Fruit fly (Drosophila melanogaster) whole organism, embryonic: Measurements from ENCODE around the gene CG4020.

Experiments
- Aef1 ChIP-seq: fragments of 200-800 bp; sonication (Bioruptor generic); IDR thresholded peaks from 3 replicates; pipeline ENCODE4 v1.3.6; 2022; ENCODE audit warnings: missing biosample characterization, missing genetic modification characterization
- Atf6 ChIP-seq: fragments of 200-800 bp; sonication (Bioruptor generic); IDR thresholded peaks from 2 replicates; pipeline ENCODE4 v1.3.6; 2022; ENCODE audit warnings: missing biosample characterization, missing genetic modification characterization
- CG10462 ChIP-seq: fragments of 200-800 bp; sonication (Bioruptor generic); optimal IDR thresholded peaks from 2 replicates; lab custom pipeline; 2016; ENCODE audit warnings: missing biosample characterization, missing genetic modification characterization
- CG10959 ChIP-seq: fragments of 200-800 bp; sonication (Bioruptor generic); IDR thresholded peaks from 2 replicates; pipeline ENCODE4 v1.3.6; 2022; ENCODE audit warnings: missing biosample characterization, missing genetic modification characterization
- CG11085 ChIP-seq: fragments of 200-800 bp; sonication (Bioruptor generic); IDR thresholded peaks from 2 replicates; pipeline ENCODE4 v1.3.6; 2022; ENCODE audit warnings: missing biosample characterization, missing genetic modification characterization
- CG11560 ChIP-seq: fragments of 200-800 bp; sonication (Bioruptor generic); IDR thresholded peaks from 3 replicates; pipeline ENCODE4 v1.3.6; 2022; ENCODE audit warnings: missing biosample characterization, missing genetic modification characterization
- CG14014 ChIP-seq: fragments of 200-800 bp; sonication (Bioruptor generic); IDR thresholded peaks from 2 replicates; pipeline ENCODE4 v1.3.6; 2022; ENCODE audit warnings: missing biosample characterization, missing genetic modification characterization
- CG14441 ChIP-seq: fragments of 200-800 bp; sonication (Bioruptor generic); IDR thresholded peaks from 2 replicates; pipeline ENCODE4 v1.3.6; 2022; ENCODE audit warnings: missing biosample characterization, missing genetic modification characterization
- CG1602 ChIP-seq: fragments of 200-800 bp; sonication (Bioruptor generic); optimal IDR thresholded peaks from 3 replicates; lab custom pipeline; 2016; ENCODE audit warnings: missing biosample characterization, missing genetic modification characterization
- CG17359 ChIP-seq: fragments of 200-800 bp; sonication (Bioruptor generic); optimal IDR thresholded peaks from 3 replicates; lab custom pipeline; 2018; ENCODE audit warnings: missing biosample characterization, mild to moderate bottlenecking, missing genetic modification characterization, moderate library complexity
- CG1832 ChIP-seq: fragments of 200-800 bp; sonication (Bioruptor generic); optimal IDR thresholded peaks from 2 replicates; lab custom pipeline; 2017; ENCODE audit warnings: missing biosample characterization, mild to moderate bottlenecking, missing genetic modification characterization, inconsistent platforms
- CG18764 ChIP-seq: fragments of 200-800 bp; sonication (Bioruptor generic); optimal IDR thresholded peaks from 3 replicates; lab custom pipeline; 2016; ENCODE audit warnings: missing biosample characterization, missing genetic modification characterization
- CG2129 ChIP-seq: fragments of 200-800 bp; sonication (Bioruptor generic); IDR thresholded peaks from 2 replicates; pipeline ENCODE4 v1.3.6; 2022; ENCODE audit warnings: missing biosample characterization, missing genetic modification characterization; ENCODE audit not compliant: partially characterized antibody
- CG30431 ChIP-seq: fragments of 200-800 bp; sonication (Bioruptor generic); optimal IDR thresholded peaks from 2 replicates; lab custom pipeline; 2017; ENCODE audit warnings: missing biosample characterization, missing genetic modification characterization
- CG3838 ChIP-seq: fragments of 200-800 bp; sonication (Bioruptor generic); optimal IDR thresholded peaks from 3 replicates; lab custom pipeline; 2016; ENCODE audit warnings: missing biosample characterization, missing genetic modification characterization
- CG4282 ChIP-seq: fragments of 200-800 bp; sonication (Bioruptor generic); optimal IDR thresholded peaks from 2 replicates; lab custom pipeline; 2016; ENCODE audit warnings: missing biosample characterization, missing genetic modification characterization
- CG7357 ChIP-seq: fragments of 200-800 bp; sonication (Bioruptor generic); IDR thresholded peaks from 3 replicates; pipeline ENCODE4 v1.3.6; 2022; ENCODE audit warnings: missing biosample characterization, missing genetic modification characterization
- CG7556 ChIP-seq: fragments of 200-800 bp; sonication (Bioruptor generic); optimal IDR thresholded peaks from 2 replicates; lab custom pipeline; 2017; ENCODE audit warnings: missing biosample characterization, mild to moderate bottlenecking, missing genetic modification characterization
- CG8089 ChIP-seq: fragments of 200-800 bp; sonication (Bioruptor generic); optimal IDR thresholded peaks from 3 replicates; lab custom pipeline; 2016; ENCODE audit warnings: missing biosample characterization, missing genetic modification characterization
- CG9437 ChIP-seq: fragments of 200-800 bp; sonication (Bioruptor generic); optimal IDR thresholded peaks from 2 replicates; lab custom pipeline; 2018; ENCODE audit warnings: missing biosample characterization, mild to moderate bottlenecking, missing genetic modification characterization
- CG9876 ChIP-seq: fragments of 200-800 bp; sonication (Bioruptor generic); optimal IDR thresholded peaks from 2 replicates; lab custom pipeline; 2016; ENCODE audit warnings: missing biosample characterization, missing genetic modification characterization
- CrebB ChIP-seq: fragments of 200-800 bp; sonication (Bioruptor generic); optimal IDR thresholded peaks from 3 replicates; lab custom pipeline; 2018; ENCODE audit warnings: missing biosample characterization, mild to moderate bottlenecking, missing genetic modification characterization
- Dip2 ChIP-seq: fragments of 200-800 bp; sonication (Bioruptor generic); IDR thresholded peaks from 2 replicates; pipeline ENCODE4 v1.3.6; 2022; ENCODE audit warnings: missing biosample characterization, missing genetic modification characterization
- Dll ChIP-seq: fragments of 200-800 bp; sonication (Bioruptor generic); IDR thresholded peaks from 4 replicates; pipeline ENCODE4 v1.3.6; 2022; ENCODE audit warnings: missing biosample characterization, missing genetic modification characterization; ENCODE audit not compliant: partially characterized antibody
- Doc2 ChIP-seq: fragments of 200-800 bp; sonication (Bioruptor generic); IDR thresholded peaks from 2 replicates; pipeline ENCODE4 v1.3.6; 2022; ENCODE audit warnings: missing biosample characterization, missing genetic modification characterization
- Drgx ChIP-seq: fragments of 200-800 bp; sonication (Bioruptor generic); IDR thresholded peaks from 2 replicates; pipeline ENCODE4 v1.3.6; 2022; ENCODE audit warnings: missing biosample characterization, missing genetic modification characterization
- H2.0 ChIP-seq: fragments of 200-800 bp; sonication (Bioruptor generic); IDR thresholded peaks from 2 replicates; pipeline ENCODE4 v1.3.6; 2022; ENCODE audit warnings: missing biosample characterization, missing genetic modification characterization
- Hmx ChIP-seq: fragments of 200-800 bp; sonication (Bioruptor generic); optimal IDR thresholded peaks from 2 replicates; lab custom pipeline; 2016; ENCODE audit warnings: missing biosample characterization, missing genetic modification characterization
- Hr51 ChIP-seq, 2 experiments: fragments of 200-800 bp; sonication (Bioruptor generic); optimal IDR thresholded peaks; 2 replicates in 1 of 2; 3 replicates in 1 of 2; lab custom pipeline; 2016 to 2018; ENCODE audit warnings: missing biosample characterization in 2 of 2, missing genetic modification characterization in 2 of 2, mild to moderate bottlenecking in 1 of 2, moderate library complexity in 1 of 2
- Kr ChIP-seq: fragments of 200-800 bp; sonication (Bioruptor generic); optimal IDR thresholded peaks from 2 replicates; lab custom pipeline; 2017; ENCODE audit warnings: missing biosample characterization, mild to moderate bottlenecking, missing genetic modification characterization
- Lhr ChIP-seq: fragments of 200-800 bp; sonication (Bioruptor generic); optimal IDR thresholded peaks from 3 replicates; lab custom pipeline; 2017; ENCODE audit warnings: mild to moderate bottlenecking, missing biosample characterization, missing genetic modification reagents, missing genetic modification characterization
- NFAT ChIP-seq: fragments of 200-800 bp; sonication (Bioruptor generic); IDR thresholded peaks from 2 replicates; pipeline ENCODE4 v1.3.6; 2022; ENCODE audit warnings: missing biosample characterization, missing genetic modification characterization
- Ptx1 ChIP-seq: fragments of 200-800 bp; sonication (Bioruptor generic); IDR thresholded peaks from 2 replicates; pipeline ENCODE4 v1.3.6; 2022; ENCODE audit warnings: missing biosample characterization, missing genetic modification characterization
- Ssrp ChIP-seq: fragments of 200-800 bp; sonication (Bioruptor generic); optimal IDR thresholded peaks from 2 replicates; lab custom pipeline; 2018; ENCODE audit warnings: missing biosample characterization, mild to moderate bottlenecking, missing genetic modification characterization, moderate library complexity
- Xrp1 ChIP-seq: fragments of 200-800 bp; sonication (Bioruptor generic); IDR thresholded peaks from 2 replicates; pipeline ENCODE4 v1.3.6; 2022; ENCODE audit warnings: missing biosample characterization, missing genetic modification characterization
- ac ChIP-seq: fragments of 200-800 bp; sonication (Bioruptor generic); optimal IDR thresholded peaks from 3 replicates; lab custom pipeline; 2017; ENCODE audit warnings: missing biosample characterization, mild to moderate bottlenecking, missing genetic modification characterization
- bbx ChIP-seq: fragments of 200-800 bp; sonication (Bioruptor generic); IDR thresholded peaks from 2 replicates; pipeline ENCODE4 v1.3.6; 2022; ENCODE audit warnings: missing biosample characterization, missing genetic modification characterization; ENCODE audit not compliant: partially characterized antibody
- bcd ChIP-seq: fragments of 200-800 bp; sonication (Bioruptor generic); optimal IDR thresholded peaks from 2 replicates; lab custom pipeline; 2017; ENCODE audit warnings: missing biosample characterization, mild to moderate bottlenecking, missing genetic modification characterization
- croc ChIP-seq: fragments of 200-800 bp; sonication (Bioruptor generic); conservative IDR thresholded peaks from 3 replicates; pipeline ENCODE4 v1.3.6; 2022; ENCODE audit warnings: missing biosample characterization, missing genetic modification characterization
- dati ChIP-seq: fragments of 200-800 bp; sonication (Bioruptor generic); IDR thresholded peaks from 2 replicates; pipeline ENCODE4 v1.3.6; 2022; ENCODE audit warnings: missing biosample characterization, missing genetic modification characterization
- dmrt99B ChIP-seq: fragments of 200-800 bp; sonication (Bioruptor generic); optimal IDR thresholded peaks from 2 replicates; lab custom pipeline; 2018; ENCODE audit warnings: missing biosample characterization, mild to moderate bottlenecking, missing genetic modification characterization, moderate library complexity
- her ChIP-seq: fragments of 200-800 bp; sonication (Bioruptor generic); optimal IDR thresholded peaks from 2 replicates; lab custom pipeline; 2016; ENCODE audit warnings: missing biosample characterization, missing genetic modification characterization
- inv ChIP-seq: fragments of 200-800 bp; sonication (Bioruptor generic); IDR thresholded peaks from 2 replicates; pipeline ENCODE4 v1.3.6; 2022; ENCODE audit warnings: missing biosample characterization, missing genetic modification characterization; ENCODE audit not compliant: partially characterized antibody
- oc ChIP-seq: fragments of 200-800 bp; sonication (Bioruptor generic); optimal IDR thresholded peaks from 2 replicates; lab custom pipeline; 2018; ENCODE audit warnings: missing biosample characterization, mild to moderate bottlenecking, missing genetic modification characterization, moderate library complexity
- pan ChIP-seq, 4 experiments: fragments of >200 bp in 3 of 4; fragments of 200-800 bp in 1 of 4; sonication (Bioruptor generic) in 1 of 4; optimal IDR thresholded peaks in 3 of 4; IDR thresholded peaks in 1 of 4; 2 replicates each; pipeline versions ENCODE4 v1.3.6 to Lab custom; 2017 to 2022; ENCODE audit warnings: missing biosample characterization in 2 of 4, missing genetic modification characterization in 2 of 4, mixed read lengths in 1 of 4
- scrt ChIP-seq: fragments of 200-800 bp; sonication (Bioruptor generic); optimal IDR thresholded peaks from 2 replicates; lab custom pipeline; 2018; ENCODE audit warnings: missing biosample characterization, mild to moderate bottlenecking, missing genetic modification characterization, moderate library complexity
- seq ChIP-seq: fragments of 200-800 bp; sonication (Bioruptor generic); IDR thresholded peaks from 2 replicates; pipeline ENCODE4 v1.3.6; 2022; ENCODE audit warnings: missing biosample characterization, missing genetic modification characterization
- slbo ChIP-seq: fragments of 200-800 bp; sonication (Bioruptor generic); IDR thresholded peaks from 2 replicates; pipeline ENCODE4 v1.3.6; 2022; ENCODE audit warnings: missing biosample characterization, missing genetic modification characterization
- slp2 ChIP-seq: fragments of 200-800 bp; sonication (Bioruptor generic); optimal IDR thresholded peaks from 2 replicates; lab custom pipeline; 2016; ENCODE audit warnings: missing biosample characterization, missing genetic modification characterization
- tio ChIP-seq: fragments of 200-800 bp; sonication (Bioruptor generic); optimal IDR thresholded peaks from 2 replicates; lab custom pipeline; 2017; ENCODE audit warnings: missing biosample characterization, missing genetic modification characterization, inconsistent platforms
- usp ChIP-seq: fragments of >200 bp; optimal IDR thresholded peaks from 2 replicates; lab custom pipeline; 2017; ENCODE audit warnings: missing biosample characterization, missing genetic modification characterization

The CG4020 gene

DNA sequence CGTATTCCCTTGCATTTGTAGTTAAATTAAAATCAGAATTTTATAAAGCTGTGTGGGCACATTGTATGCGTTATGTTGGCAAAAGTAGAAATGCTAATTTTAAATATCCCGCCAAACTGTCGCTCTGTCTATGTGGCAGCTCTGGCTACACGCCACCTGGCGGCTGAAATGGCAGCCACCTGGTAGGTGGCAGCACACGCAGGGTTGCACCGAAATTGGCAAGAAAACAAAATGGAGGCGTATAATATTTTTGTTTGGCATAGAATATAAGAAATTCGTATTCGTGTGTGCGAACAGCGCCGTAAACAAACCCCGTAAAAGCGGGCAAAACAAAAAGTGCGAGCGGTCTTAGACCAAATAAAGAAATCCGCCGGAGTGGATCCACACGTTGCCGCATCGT, 2.4 kb downstream of the CG4020 start, which contains the start of gene CG12236 (continued):
- TF ChIP-seq NFAT (GFP tag; lab: Robert Waterston, UW) (peak; percentile 78), Dll (GFP tag; lab: Robert Waterston, UW) (no peak), bcd (GFP tag; lab: Kevin White, UChicago) (no peak), CG10462 (GFP tag; lab: Kevin White, UChicago) (no peak), Drgx (GFP tag; lab: Robert Waterston, UW) (no peak), CG3838 (no peak), CG7556 (GFP tag; lab: Kevin White, UChicago) (no peak), CG10959 (peak; percentile 49; the same call in 1 of the 2 replicates), CG11085 (GFP tag; lab: Robert Waterston, UW) (peak; percentile 44; the same call in 1 of the 2 replicates), Dip2 (GFP tag; lab: Robert Waterston, UW) (no peak), Aef1 (GFP tag; lab: Robert Waterston, UW) (0 out of 3 replicates have a peak, but pooled peaks have one; percentile 32), ac (GFP tag; lab: Kevin White, UChicago) (no peak), CG7357 (GFP tag; lab: Robert Waterston, UW) (no peak), CG18764 (peak; percentile 20), Lhr (GFP tag; lab: Kevin White, UChicago) (peak; percentile 83), usp (no peak), Ptx1 (GFP tag; lab: Robert Waterston, UW) (peak; percentile 54), CG2129 (no peak), Atf6 (GFP tag; lab: Robert Waterston, UW) (no peak), seq (no peak), CG17359 (peak; percentile 32), CG8089 (GFP tag; lab: Kevin White, UChicago) (peak; percentile 24), CG9876 (GFP tag; lab: Kevin White, UChicago) (peak; percentile 55), CG14014 (GFP tag; lab: Robert Waterston, UW) (0 out of 2 replicates have a peak, but pooled peaks have one; percentile 28), CG11560 (tag; lab: Robert Waterston, UW) (0 out of 3 replicates have a peak, but pooled peaks have one; percentile 50), CG9437 (GFP tag; lab: Kevin White, UChicago) (no peak), slbo (peak; percentile 64; the same call in 1 of the 2 replicates), Kr (GFP tag; lab: Kevin White, UChicago) (no peak), CG1602 (GFP tag; lab: Kevin White, UChicago) (peak; percentile 11), Doc2 (GFP tag; lab: Robert Waterston, UW) (no peak), oc (no peak), dati (no peak), dmrt99B (no peak), Hmx (GFP tag; lab: Kevin White, UChicago) (no peak), CG14441 (GFP tag; lab: Robert Waterston, UW) (peak; percentile 47), CG30431 (GFP tag; lab: Kevin White, UChicago) (no peak), Hr51 (GFP tag; optimal IDR thresholded peaks at IDR 0.05; lab: Kevin White, UChicago) (peak in 1 of 2 experiments; percentile 47), her (GFP tag; lab: Kevin White, UChicago) (peak; percentile 56), scrt (GFP tag; lab: Kevin White, UChicago) (no peak), pan (optimal IDR thresholded peaks at IDR 0.05; lab: Kevin White, UChicago) (no peak), pan (GFP tag; optimal IDR thresholded peaks at IDR 0.05 in 1 of 2, IDR thresholded peaks at IDR 0.05 in 1 of 2) (peak in 1 of 2 experiments; percentile 19), CG4282 (peak; percentile 51), croc (GFP tag; lab: Robert Waterston, UW) (no peak; the same call in 2 of the 3 replicates), H2.0 (GFP tag; lab: Robert Waterston, UW) (0 out of 2 replicates have a peak, but pooled peaks have one; percentile 12), tio (GFP tag; lab: Kevin White, UChicago) (no peak), Ssrp (tag; lab: Kevin White, UChicago) (no peak), Xrp1 (GFP tag; lab: Robert Waterston, UW) (no peak), CrebB (peak; percentile 62), inv (GFP tag; lab: Robert Waterston, UW) (no peak), slp2 (GFP tag; lab: Kevin White, UChicago) (peak; percentile 10), bbx (no peak), CG1832 (GFP tag; lab: Kevin White, UChicago) (no peak)
